ENCODE assay signal across 3 fruit fly cellular contexts in the genomic region with DNA sequence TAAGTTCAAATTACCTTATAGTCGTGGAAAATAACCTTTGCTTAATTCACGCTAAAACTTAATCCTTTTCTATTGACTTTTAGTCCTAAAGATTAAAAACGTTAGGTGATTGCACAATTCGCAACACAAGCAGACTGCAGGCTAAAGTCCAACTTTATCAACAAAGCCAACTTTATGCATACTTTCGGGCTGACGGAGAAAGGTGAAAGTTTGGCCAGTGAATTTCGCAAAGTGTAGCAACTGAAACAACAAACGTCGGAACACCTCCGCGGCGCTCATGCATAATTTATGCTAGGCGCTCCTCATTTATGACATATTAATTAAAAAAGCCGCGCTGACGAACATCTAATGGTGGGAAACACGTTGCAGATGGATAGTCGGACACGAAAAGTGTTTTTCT.
TF ChIP-seq lines count a peak whose summit lies in the region.

No protein-coding gene starts in this region.

- no peak for TF ChIP-seq CTCF in whole organism, embryonic (GFP tag; optimal IDR thresholded peaks at IDR 0.05; lab: Kevin White, UChicago)

TF ChIP-seq in whole organism, embryonic, 481 proteins besides CTCF, POLR2A, EP300 and RAD21:
- peak; percentile 71 for TF ChIP-seq Ets65A (GFP tag; lab: Kevin White, UChicago)
- TF ChIP-seq CG4424 (GFP tag; optimal IDR thresholded peaks at IDR 0.05; lab: Kevin White, UChicago): no peak

TF ChIP-seq in whole organism, prepupa, 60 proteins besides CTCF, POLR2A, EP300 and RAD21:
- TF ChIP-seq CG31627 (GFP tag; optimal IDR thresholded peaks at IDR 0.05; lab: Kevin White, UChicago): no peak
- peak; percentile 60 for TF ChIP-seq CG6276 (GFP tag; optimal IDR thresholded peaks at IDR 0.05; lab: Kevin White, UChicago)
- 0 out of 3 replicates have a peak, but pooled peaks have one; percentile 33 for TF ChIP-seq eg (GFP tag; IDR thresholded peaks at IDR 0.05; lab: Robert Waterston, UW)
TF ChIP-seq in whole organism, prepupa: peak in this region for 2.

TF ChIP-seq in whole organism, pupa, 21 proteins besides CTCF, POLR2A, EP300 and RAD21:
- TF ChIP-seq CG10348 (GFP tag; IDR thresholded peaks at IDR 0.05; lab: Robert Waterston, UW): no peak
- no peak for TF ChIP-seq Snoo (tag; optimal IDR thresholded peaks at IDR 0.05; lab: Kevin White, UChicago)
- TF ChIP-seq CG34367 (tag; optimal IDR thresholded peaks at IDR 0.05; lab: Kevin White, UChicago): no peak
- TF ChIP-seq Pif1B (GFP tag; optimal IDR thresholded peaks at IDR 0.05; lab: Kevin White, UChicago): no peak
- 0 out of 3 replicates have a peak, but pooled peaks have one; percentile 40 for TF ChIP-seq CG4496 (GFP tag; IDR thresholded peaks at IDR 0.05; lab: Robert Waterston, UW)
- no peak for TF ChIP-seq Ets98B (GFP tag; IDR thresholded peaks at IDR 0.05; lab: Robert Waterston, UW)
- peak; percentile 42 for TF ChIP-seq CG14655 (GFP tag; optimal IDR thresholded peaks at IDR 0.05; lab: Kevin White, UChicago)
- TF ChIP-seq CG8301 (tag; optimal IDR thresholded peaks at IDR 0.05; lab: Kevin White, UChicago): peak; percentile 12
TF ChIP-seq in whole organism, pupa: peak in this region for 3.
